Worm (Caenorhabditis elegans): ENCODE results near the gene haly-1.

Gene haly-1

ce11 chrX:10903416-10903815 lies 7.0 kb upstream of the haly-1 start:
- TF ChIP-seq sox-2 (GFP tag; IDR thresholded peaks at IDR 0.05), result no peak
- no peak for TF ChIP-seq elt-4 (tag; optimal IDR thresholded peaks at IDR 0.05)
- TF ChIP-seq unc-55 (GFP tag; optimal IDR thresholded peaks at IDR 0.05), result no peak
- no peak for TF ChIP-seq che-1 (tag; optimal IDR thresholded peaks at IDR 0.05)
- no peak for TF ChIP-seq lim-6 (tag; optimal IDR thresholded peaks at IDR 0.05)
- TF ChIP-seq dmd-4 (tag; optimal IDR thresholded peaks at IDR 0.05; ENCODE audit: borderline replicate concordance), result no peak
- TF ChIP-seq lin-11 (tag; optimal IDR thresholded peaks at IDR 0.05), result no peak
- TF ChIP-seq sdc-2 (tag; optimal IDR thresholded peaks at IDR 0.05), result no peak

ce11 chrX:10902723-10903322 lies 6.4 kb upstream of the haly-1 start, which contains the start of gene acbp-3:
TSS of gene acbp-3 (plus strand) at chrX:10903272.
- no peak for TF ChIP-seq K09A11.1 (tag; optimal IDR thresholded peaks at IDR 0.05; ENCODE audit: insufficient read depth)
- no peak for TF ChIP-seq pha-2 (tag; optimal IDR thresholded peaks at IDR 0.05)
- TF ChIP-seq pat-9 (tag; optimal IDR thresholded peaks at IDR 0.05), result no peak
- TF ChIP-seq ceh-24 (tag; optimal IDR thresholded peaks at IDR 0.05), result no peak
- TF ChIP-seq hlh-13 (GFP tag; optimal IDR thresholded peaks at IDR 0.05), result no peak
- TF ChIP-seq pqm-1 (tag; optimal IDR thresholded peaks at IDR 0.05), result no peak
- no peak for TF ChIP-seq ceh-2 (tag; optimal IDR thresholded peaks at IDR 0.05)
- no peak for TF ChIP-seq unc-55 (GFP tag; optimal IDR thresholded peaks at IDR 0.05)
- TF ChIP-seq mec-3 (tag; optimal IDR thresholded peaks at IDR 0.05; ENCODE audit: borderline replicate concordance), result no peak
- TF ChIP-seq gmeb-2 (tag; optimal IDR thresholded peaks at IDR 0.05), result no peak
- TF ChIP-seq T23F11.4 (GFP tag; optimal IDR thresholded peaks at IDR 0.05), result no peak
- no peak for TF ChIP-seq pha-4 (tag; optimal IDR thresholded peaks at IDR 0.05)
- no peak for TF ChIP-seq pag-3 (tag; optimal IDR thresholded peaks at IDR 0.05; ENCODE audit: borderline replicate concordance)
- no peak for TF ChIP-seq ceh-19 (GFP tag; optimal IDR thresholded peaks at IDR 0.05)

DNA sequence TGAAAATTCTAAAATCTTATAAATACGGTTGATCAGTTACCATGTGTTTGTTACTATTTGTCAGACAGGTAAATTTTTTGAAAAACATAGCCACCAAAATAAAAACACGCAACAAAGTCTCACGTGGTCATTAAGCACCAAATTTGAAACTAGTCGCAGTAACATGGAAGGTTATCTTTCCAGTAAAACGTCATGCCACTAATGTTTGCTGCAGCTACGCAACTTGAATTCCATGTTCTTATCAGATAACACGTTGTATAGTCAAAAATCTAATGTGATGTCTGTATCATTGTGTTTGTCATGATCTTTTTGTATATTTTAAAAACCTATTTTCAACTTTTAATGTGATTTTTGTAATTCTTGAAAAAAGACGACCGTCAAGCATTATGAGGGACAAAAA lies 5.4 kb upstream of the haly-1 start:
- TF ChIP-seq elt-2 (tag; optimal IDR thresholded peaks at IDR 0.05), result peak; percentile 48
- no peak for TF ChIP-seq pqm-1 (tag; optimal IDR thresholded peaks at IDR 0.05)

DNA sequence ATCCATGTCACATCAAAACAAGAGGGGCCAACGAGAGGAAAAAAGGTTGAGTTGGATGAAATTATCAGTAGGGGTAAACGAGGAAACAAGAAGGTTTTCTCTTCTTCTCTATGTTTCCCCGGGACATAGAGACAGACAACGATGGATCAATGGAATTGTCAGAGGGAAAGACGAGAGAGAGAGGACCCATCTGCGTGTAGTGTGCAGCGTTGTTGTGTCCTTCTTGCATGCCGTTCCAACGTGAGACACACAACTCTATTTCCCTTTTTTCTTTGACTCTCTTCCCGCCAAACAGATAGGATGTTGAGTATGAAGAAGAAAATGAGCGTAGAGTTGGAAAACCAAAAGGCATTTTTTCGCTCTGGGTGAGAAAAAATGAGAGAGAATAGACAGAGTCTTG lies 4.6 kb upstream of the haly-1 start:
- TF ChIP-seq ceh-6 (GFP tag; optimal IDR thresholded peaks at IDR 0.05), result no peak
- peak; percentile 71 for TF ChIP-seq unc-55 (GFP tag; optimal IDR thresholded peaks at IDR 0.05)
- no peak for TF ChIP-seq pqm-1 (tag; optimal IDR thresholded peaks at IDR 0.05)
- no peak for TF ChIP-seq pax-1 (tag; optimal IDR thresholded peaks at IDR 0.05)
- TF ChIP-seq Y22D7AL.16 (tag; optimal IDR thresholded peaks at IDR 0.05), result no peak
- no peak for TF ChIP-seq ceh-24 (tag; optimal IDR thresholded peaks at IDR 0.05)
- TF ChIP-seq ceh-9 (tag; optimal IDR thresholded peaks at IDR 0.05), result no peak
- TF ChIP-seq npax-4 (tag; optimal IDR thresholded peaks at IDR 0.05), result no peak
- TF ChIP-seq hlh-13 (GFP tag; optimal IDR thresholded peaks at IDR 0.05), result no peak
- no peak for TF ChIP-seq unc-3 (GFP tag; conservative IDR thresholded peaks at IDR 0.05)
- no peak for TF ChIP-seq unc-3 (tag; optimal IDR thresholded peaks at IDR 0.05)
- peak; percentile 19 for TF ChIP-seq ceh-34 (tag; optimal IDR thresholded peaks at IDR 0.05)
- no peak for TF ChIP-seq nhr-11 (tag; optimal IDR thresholded peaks at IDR 0.05)
- TF ChIP-seq hlh-8 (tag; optimal IDR thresholded peaks at IDR 0.05), result peak; percentile 30
- no peak for TF ChIP-seq nhr-232 (tag; optimal IDR thresholded peaks at IDR 0.05)
- TF ChIP-seq nfya-1 (tag; optimal IDR thresholded peaks at IDR 0.05), result peak; percentile 57
- TF ChIP-seq tbx-7 (tag; optimal IDR thresholded peaks at IDR 0.05), result no peak
- TF ChIP-seq ahr-1 (tag; optimal IDR thresholded peaks at IDR 0.05), result no peak
- no peak for TF ChIP-seq K02D7.2 (tag; optimal IDR thresholded peaks at IDR 0.05)
- no peak for TF ChIP-seq dmd-4 (tag; optimal IDR thresholded peaks at IDR 0.05; ENCODE audit: borderline replicate concordance)
- TF ChIP-seq ceh-31 (tag; optimal IDR thresholded peaks at IDR 0.05), result peak; percentile 52
- peak; percentile 20 for TF ChIP-seq syd-9 (tag; optimal IDR thresholded peaks at IDR 0.05)
- TF ChIP-seq ceh-14 (tag; optimal IDR thresholded peaks at IDR 0.05), result no peak
- no peak for TF ChIP-seq ama-1 (optimal IDR thresholded peaks at IDR 0.05)
- peak; percentile 31 for TF ChIP-seq unc-42 (tag; optimal IDR thresholded peaks at IDR 0.05)
- TF ChIP-seq dve-1 (tag; optimal IDR thresholded peaks at IDR 0.05), result no peak
- peak; percentile 51 for TF ChIP-seq ref-2 (tag; optimal IDR thresholded peaks at IDR 0.05)
- TF ChIP-seq sdc-2 (tag; optimal IDR thresholded peaks at IDR 0.05), result no peak
- TF ChIP-seq madf-2 (tag; optimal IDR thresholded peaks at IDR 0.05), result no peak
- TF ChIP-seq T23F11.4 (GFP tag; optimal IDR thresholded peaks at IDR 0.05), result peak; percentile 31
- no peak for TF ChIP-seq mec-3 (tag; optimal IDR thresholded peaks at IDR 0.05; ENCODE audit: borderline replicate concordance)
- no peak for TF ChIP-seq pros-1 (tag; optimal IDR thresholded peaks at IDR 0.05)
